Worm (Caenorhabditis elegans) whole organism, late embryonic: ENCODE measurements around the gene qua-1.

Experiments used
- T23F11.4 ChIP-seq: fragments of 200-800 bp; sonication (Bioruptor generic); optimal IDR thresholded peaks from 2 replicates; lab custom pipeline; 2018; ENCODE audit warnings: mild to moderate bottlenecking, missing genetic modification characterization, missing compliant biosample characterization
- mec-3 ChIP-seq: sonication (generic microtip); optimal IDR thresholded peaks from 2 replicates; lab custom pipeline; 2016; ENCODE audit warnings: borderline replicate concordance, missing genetic modification characterization, missing compliant biosample characterization
- pha-4 ChIP-seq: fragments of 150-350 bp; optimal IDR thresholded peaks from 2 replicates; lab custom pipeline; 2018; ENCODE audit warnings: missing biosample characterization, missing genetic modification reagents, missing genetic modification characterization
- ztf-16 ChIP-seq: sonication (generic microtip); optimal IDR thresholded peaks from 2 replicates; lab custom pipeline; 2017; ENCODE audit warnings: missing genetic modification characterization, missing compliant biosample characterization

qua-1 gene

DNA sequence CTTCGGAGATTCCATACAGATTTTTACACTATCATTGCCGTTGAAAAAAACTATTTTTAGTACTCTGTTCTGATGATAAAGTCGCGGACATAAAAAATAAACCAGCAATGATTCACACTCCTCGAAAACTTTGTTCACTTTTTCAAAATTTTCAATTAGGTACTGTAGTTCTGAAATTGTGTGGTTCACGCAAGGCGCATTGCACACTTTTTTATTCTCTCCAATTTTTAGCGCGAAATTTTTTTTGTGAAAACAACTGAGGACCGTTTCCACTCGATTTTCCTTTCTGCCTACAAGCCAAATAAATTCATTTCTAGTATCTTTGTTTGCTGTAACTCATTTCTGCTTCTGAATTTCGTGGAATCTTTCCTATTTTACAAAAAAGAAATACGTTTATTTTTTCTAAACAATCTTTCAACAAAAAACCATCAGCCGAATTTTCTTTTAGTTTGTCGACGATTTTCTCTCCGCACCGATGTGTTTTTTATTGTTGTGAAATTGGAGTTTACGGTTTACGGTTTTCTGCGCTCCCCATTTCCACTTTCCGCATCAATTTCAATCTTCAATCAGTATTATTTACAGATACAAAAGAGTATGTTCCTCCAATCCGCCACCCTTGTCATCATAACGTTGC, 54.7 kb downstream of the qua-1 start, which contains the start of gene F35C11.5 (continued):
- TF ChIP-seq mec-3 (tag; lab: Kevin White, UChicago), result no peak
- TF ChIP-seq T23F11.4, result no peak
- no peak for TF ChIP-seq ztf-16 (tag; lab: Kevin White, UChicago)
- no peak for TF ChIP-seq pha-4 (tag; lab: Kevin White, UChicago)
